Fruit fly (Drosophila melanogaster) whole organism, embryonic: ENCODE results near the gene CG18301.

Source experiments
- ATbp ChIP-seq: fragments of 200-800 bp; sonication (Bioruptor generic); optimal IDR thresholded peaks from 2 replicates; lab custom pipeline; 2017; ENCODE audit warnings: missing biosample characterization, mild to moderate bottlenecking, missing genetic modification characterization, missing genetic modification reagents
- Atf6 ChIP-seq: fragments of 200-800 bp; sonication (Bioruptor generic); IDR thresholded peaks from 2 replicates; pipeline ENCODE4 v1.3.6; 2022; ENCODE audit warnings: missing biosample characterization, missing genetic modification characterization
- CG10267 ChIP-seq: fragments of 200-800 bp; sonication (Bioruptor generic); optimal IDR thresholded peaks from 2 replicates; lab custom pipeline; 2018; ENCODE audit warnings: missing biosample characterization, mild to moderate bottlenecking, missing genetic modification characterization, moderate library complexity
- CG10321 ChIP-seq: fragments of 200-800 bp; sonication (Bioruptor generic); IDR thresholded peaks from 2 replicates; pipeline ENCODE4 v1.3.6; 2022; ENCODE audit warnings: missing biosample characterization, missing genetic modification characterization
- CG10366 ChIP-seq: fragments of 200-800 bp; sonication (Bioruptor generic); IDR thresholded peaks from 2 replicates; pipeline ENCODE4 v1.3.6; 2022; ENCODE audit warnings: missing biosample characterization, missing genetic modification characterization
- CG10654 ChIP-seq: fragments of 200-800 bp; sonication (Bioruptor generic); optimal IDR thresholded peaks from 2 replicates; lab custom pipeline; 2016; ENCODE audit warnings: missing biosample characterization, missing genetic modification characterization
- CG11456 ChIP-seq: fragments of 200-800 bp; sonication (Bioruptor generic); IDR thresholded peaks from 3 replicates; pipeline ENCODE4 v1.3.6; 2022; ENCODE audit warnings: missing biosample characterization, missing genetic modification characterization
- CG12391 ChIP-seq: fragments of 200-800 bp; sonication (Bioruptor generic); optimal IDR thresholded peaks from 3 replicates; lab custom pipeline; 2018; ENCODE audit warnings: missing biosample characterization, mild to moderate bottlenecking, missing genetic modification characterization, moderate library complexity
- CG12659 ChIP-seq: fragments of 200-800 bp; sonication (Bioruptor generic); optimal IDR thresholded peaks from 3 replicates; lab custom pipeline; 2017; ENCODE audit warnings: mild to moderate bottlenecking, missing biosample characterization, missing genetic modification reagents, missing genetic modification characterization
- CG13424 ChIP-seq: fragments of 200-800 bp; sonication (Bioruptor generic); optimal IDR thresholded peaks from 2 replicates; lab custom pipeline; 2019; ENCODE audit warnings: missing biosample characterization, mild to moderate bottlenecking, missing genetic modification characterization, moderate library complexity
- CG14965 ChIP-seq: fragments of 200-800 bp; sonication (Bioruptor generic); optimal IDR thresholded peaks from 2 replicates; lab custom pipeline; 2016; ENCODE audit warnings: missing biosample characterization, missing genetic modification characterization, borderline replicate concordance
- CG17359 ChIP-seq: fragments of 200-800 bp; sonication (Bioruptor generic); optimal IDR thresholded peaks from 3 replicates; lab custom pipeline; 2018; ENCODE audit warnings: missing biosample characterization, mild to moderate bottlenecking, missing genetic modification characterization, moderate library complexity
- CG17612 ChIP-seq: fragments of 200-800 bp; sonication (Bioruptor generic); IDR thresholded peaks from 2 replicates; pipeline ENCODE4 v1.3.6; 2022; ENCODE audit warnings: missing biosample characterization, missing genetic modification characterization
- CG30403 ChIP-seq: fragments of 200-800 bp; sonication (Bioruptor generic); optimal IDR thresholded peaks from 3 replicates; lab custom pipeline; 2016; ENCODE audit warnings: missing biosample characterization, missing genetic modification characterization
- CG6791 ChIP-seq: fragments of 200-800 bp; sonication (Bioruptor generic); IDR thresholded peaks from 3 replicates; pipeline ENCODE4 v1.3.6; 2022; ENCODE audit warnings: missing biosample characterization, missing genetic modification characterization; ENCODE audit not compliant: partially characterized antibody
- CG8924 ChIP-seq: fragments of 200-800 bp; optimal IDR thresholded peaks from 3 replicates; lab custom pipeline; 2019; ENCODE audit warnings: missing biosample characterization, mild to moderate bottlenecking, missing genetic modification characterization, moderate library complexity
- CoRest ChIP-seq: fragments of 200-800 bp; sonication (Bioruptor generic); optimal IDR thresholded peaks from 3 replicates; lab custom pipeline; 2018; ENCODE audit warnings: missing biosample characterization, mild to moderate bottlenecking, missing genetic modification characterization, moderate library complexity
- Dll ChIP-seq: fragments of 200-800 bp; sonication (Bioruptor generic); IDR thresholded peaks from 4 replicates; pipeline ENCODE4 v1.3.6; 2022; ENCODE audit warnings: missing biosample characterization, missing genetic modification characterization; ENCODE audit not compliant: partially characterized antibody
- Dp ChIP-seq: fragments of 200-800 bp; sonication (Bioruptor generic); optimal IDR thresholded peaks from 2 replicates; lab custom pipeline; 2018; ENCODE audit warnings: missing biosample characterization, mild to moderate bottlenecking, missing genetic modification characterization, moderate library complexity
- E2f2 ChIP-seq: fragments of 200-800 bp; sonication (Bioruptor generic); IDR thresholded peaks from 2 replicates; pipeline ENCODE4 v1.3.6; 2022; ENCODE audit warnings: missing biosample characterization, missing genetic modification characterization
- Ets97D ChIP-seq: fragments of 200-800 bp; sonication (Bioruptor generic); optimal IDR thresholded peaks from 3 replicates; lab custom pipeline; 2016; ENCODE audit warnings: missing biosample characterization, missing genetic modification characterization
- HLHmδ ChIP-seq: fragments of 200-800 bp; sonication (Bioruptor generic); optimal IDR thresholded peaks from 2 replicates; lab custom pipeline; 2018; ENCODE audit warnings: missing biosample characterization, mild to moderate bottlenecking, missing genetic modification characterization, moderate library complexity
- Kr ChIP-seq: fragments of 200-800 bp; sonication (Bioruptor generic); optimal IDR thresholded peaks from 2 replicates; lab custom pipeline; 2017; ENCODE audit warnings: missing biosample characterization, mild to moderate bottlenecking, missing genetic modification characterization
- MESR4 ChIP-seq: fragments of 200-800 bp; sonication (Bioruptor generic); optimal IDR thresholded peaks from 2 replicates; lab custom pipeline; 2018; ENCODE audit warnings: missing biosample characterization, mild to moderate bottlenecking, missing genetic modification characterization, moderate library complexity
- Opbp ChIP-seq: fragments of 200-800 bp; sonication (Bioruptor generic); IDR thresholded peaks from 3 replicates; pipeline ENCODE4 v1.3.6; 2022; ENCODE audit warnings: missing biosample characterization, missing genetic modification characterization; ENCODE audit not compliant: partially characterized antibody
- Ptx1 ChIP-seq: fragments of 200-800 bp; sonication (Bioruptor generic); IDR thresholded peaks from 2 replicates; pipeline ENCODE4 v1.3.6; 2022; ENCODE audit warnings: missing biosample characterization, missing genetic modification characterization
- Scr ChIP-seq: fragments of 200-800 bp; sonication (Bioruptor generic); IDR thresholded peaks from 2 replicates; pipeline ENCODE4 v1.3.6; 2022; ENCODE audit warnings: missing biosample characterization, missing genetic modification characterization; ENCODE audit not compliant: partially characterized antibody
- Sry-δ ChIP-seq: fragments of 200-800 bp; sonication (Bioruptor generic); optimal IDR thresholded peaks from 2 replicates; lab custom pipeline; 2016; ENCODE audit warnings: missing biosample characterization, missing genetic modification characterization
- Xbp1 ChIP-seq: fragments of 200-800 bp; sonication (Bioruptor generic); optimal IDR thresholded peaks from 3 replicates; lab custom pipeline; 2016; ENCODE audit warnings: missing biosample characterization, mild to moderate bottlenecking, missing genetic modification characterization
- ac ChIP-seq: fragments of 200-800 bp; sonication (Bioruptor generic); optimal IDR thresholded peaks from 3 replicates; lab custom pipeline; 2017; ENCODE audit warnings: missing biosample characterization, mild to moderate bottlenecking, missing genetic modification characterization
- ap ChIP-seq: fragments of 200-800 bp; sonication (Bioruptor generic); IDR thresholded peaks from 2 replicates; pipeline ENCODE4 v1.3.6; 2022; ENCODE audit warnings: missing biosample characterization, missing genetic modification characterization
- az2 ChIP-seq: fragments of 200-800 bp; sonication (Bioruptor generic); optimal IDR thresholded peaks from 3 replicates; lab custom pipeline; 2016; ENCODE audit warnings: missing biosample characterization, missing genetic modification characterization
- chif ChIP-seq, 2 experiments: fragments of 200-800 bp; sonication (Bioruptor generic); optimal IDR thresholded peaks; 3 replicates each; lab custom pipeline; 2016; ENCODE audit warnings: missing biosample characterization in 2 of 2, missing genetic modification characterization in 2 of 2
- ci ChIP-seq: fragments of 200-800 bp; sonication (Bioruptor generic); IDR thresholded peaks from 3 replicates; pipeline ENCODE4 v1.3.6; 2022; ENCODE audit warnings: missing biosample characterization, missing genetic modification characterization
- dmrt99B ChIP-seq: fragments of 200-800 bp; sonication (Bioruptor generic); optimal IDR thresholded peaks from 2 replicates; lab custom pipeline; 2018; ENCODE audit warnings: missing biosample characterization, mild to moderate bottlenecking, missing genetic modification characterization, moderate library complexity
- fu2 ChIP-seq: fragments of 200-800 bp; sonication (Bioruptor generic); optimal IDR thresholded peaks from 2 replicates; lab custom pipeline; 2016; ENCODE audit warnings: missing biosample characterization, missing genetic modification characterization
- gfzf ChIP-seq: fragments of 200-800 bp; sonication (Bioruptor generic); optimal IDR thresholded peaks from 2 replicates; lab custom pipeline; 2016; ENCODE audit warnings: missing biosample characterization, mild to moderate bottlenecking, missing genetic modification characterization, moderate library complexity
- h ChIP-seq: fragments of >200 bp; optimal IDR thresholded peaks from 2 replicates; lab custom pipeline; 2017
- insv ChIP-seq, 2 experiments: fragments of 200-800 bp; sonication (Bioruptor generic); optimal IDR thresholded peaks; 3 replicates each; lab custom pipeline; 2016 to 2018; ENCODE audit warnings: missing biosample characterization in 2 of 2, missing genetic modification characterization in 2 of 2
- kni ChIP-seq: fragments of 200-800 bp; sonication (Bioruptor generic); optimal IDR thresholded peaks from 3 replicates; lab custom pipeline; 2017; ENCODE audit warnings: mild to moderate bottlenecking, missing biosample characterization, missing genetic modification reagents, missing genetic modification characterization
- nau ChIP-seq: fragments of 200-800 bp; sonication (Bioruptor generic); optimal IDR thresholded peaks from 3 replicates; lab custom pipeline; 2017; ENCODE audit warnings: missing biosample characterization, mild to moderate bottlenecking, missing genetic modification characterization, missing genetic modification reagents
- nerfin-1 ChIP-seq: fragments of 200-800 bp; sonication (Bioruptor generic); optimal IDR thresholded peaks from 3 replicates; lab custom pipeline; 2019; ENCODE audit warnings: missing biosample characterization, mild to moderate bottlenecking, missing genetic modification characterization, moderate library complexity
- nom ChIP-seq: fragments of 200-800 bp; sonication (Bioruptor generic); optimal IDR thresholded peaks from 2 replicates; lab custom pipeline; 2017; ENCODE audit warnings: missing biosample characterization, missing genetic modification characterization, mild to moderate bottlenecking, moderate library complexity, missing genetic modification reagents
- tup ChIP-seq: fragments of 200-800 bp; sonication (Bioruptor generic); optimal IDR thresholded peaks from 2 replicates; lab custom pipeline; 2016; ENCODE audit warnings: missing biosample characterization, mild to moderate bottlenecking, missing genetic modification characterization, moderate library complexity
- unc-4 ChIP-seq: fragments of 200-800 bp; sonication (Bioruptor generic); IDR thresholded peaks from 2 replicates; pipeline ENCODE4 v1.3.6; 2022; ENCODE audit warnings: missing biosample characterization, missing genetic modification characterization; ENCODE audit not compliant: partially characterized antibody
- vvl ChIP-seq: fragments of 200-800 bp; sonication (Bioruptor generic); IDR thresholded peaks from 2 replicates; pipeline ENCODE4 v1.3.6; 2022; ENCODE audit warnings: missing biosample characterization, missing genetic modification characterization
- zfh1 ChIP-seq: fragments of 200-800 bp; sonication (Bioruptor generic); IDR thresholded peaks from 3 replicates; pipeline ENCODE4 v1.3.6; 2022; ENCODE audit warnings: missing biosample characterization, missing genetic modification characterization
- zfh2 ChIP-seq: fragments of 200-800 bp; sonication (Bioruptor generic); optimal IDR thresholded peaks from 2 replicates; lab custom pipeline; 2016; ENCODE audit warnings: missing biosample characterization, missing genetic modification characterization

Gene CG18301

dm6 chr2L:10488484-10489223 lies 43.0 kb upstream of the CG18301 start, which contains the start of the genes Cog4 and CG6144 (continued):
- peak; percentile 19; the same call in 1 of the 2 replicates for TF ChIP-seq Ptx1 (GFP tag; lab: Robert Waterston, UW)
- peak; percentile 68 for TF ChIP-seq Opbp (GFP tag; lab: Robert Waterston, UW)
- TF ChIP-seq CG17612 (GFP tag; lab: Robert Waterston, UW) = no peak
- TF ChIP-seq tup (GFP tag; lab: Kevin White, UChicago) = no peak
- peak in 1 of 2 experiments; percentile 86 for TF ChIP-seq insv (GFP tag; optimal IDR thresholded peaks at IDR 0.05; lab: Kevin White, UChicago)
- no peak for TF ChIP-seq ac (GFP tag; lab: Kevin White, UChicago)
- TF ChIP-seq CG17359 (tag; lab: Kevin White, UChicago) = no peak
- TF ChIP-seq gfzf (GFP tag; lab: Kevin White, UChicago) = peak; percentile 56
- no peak for TF ChIP-seq CG8924 (tag; lab: Kevin White, UChicago)
- 0 out of 3 replicates have a peak, but pooled peaks have one; percentile 34 for TF ChIP-seq ci (GFP tag; lab: Robert Waterston, UW)
- peak; percentile 82 for TF ChIP-seq Scr (GFP tag; lab: Robert Waterston, UW)
- TF ChIP-seq Kr (GFP tag; lab: Kevin White, UChicago) = no peak
- TF ChIP-seq CG13424 (tag; lab: Kevin White, UChicago) = peak; percentile 30
- TF ChIP-seq unc-4 (GFP tag; lab: Robert Waterston, UW) = peak; percentile 83
- TF ChIP-seq chif (GFP tag; optimal IDR thresholded peaks at IDR 0.05; lab: Kevin White, UChicago) = no peak
- TF ChIP-seq CoRest = no peak
- 0 out of 3 replicates have a peak, but pooled peaks have one; percentile 43 for TF ChIP-seq zfh1 (GFP tag; lab: Robert Waterston, UW)
- TF ChIP-seq nom (GFP tag; lab: Kevin White, UChicago) = no peak
- peak; percentile 91 for TF ChIP-seq Dll (GFP tag; lab: Robert Waterston, UW)
- TF ChIP-seq nau (GFP tag; lab: Kevin White, UChicago) = no peak
- TF ChIP-seq CG12391 (tag; lab: Kevin White, UChicago) = peak; percentile 54
- peak; percentile 77 for TF ChIP-seq CG6791 (GFP tag; lab: Robert Waterston, UW)
- peak; percentile 37 for TF ChIP-seq Xbp1 (GFP tag; lab: Kevin White, UChicago)
- TF ChIP-seq dmrt99B (tag; lab: Kevin White, UChicago) = no peak
- TF ChIP-seq nerfin-1 (tag; lab: Kevin White, UChicago) = peak; percentile 99
- TF ChIP-seq CG10654 (GFP tag; lab: Kevin White, UChicago) = no peak
- peak; percentile 44 for TF ChIP-seq CG30403 (GFP tag; lab: Kevin White, UChicago)
- TF ChIP-seq zfh2 = peak; percentile 6
- no peak for TF ChIP-seq HLHmδ (GFP tag; lab: Kevin White, UChicago)
- no peak for TF ChIP-seq fu2 (GFP tag; lab: Kevin White, UChicago)
- TF ChIP-seq Atf6 = peak; percentile 66
- no peak for TF ChIP-seq kni (GFP tag; lab: Kevin White, UChicago)
- peak; percentile 44 for TF ChIP-seq CG12659 (GFP tag; lab: Kevin White, UChicago)
- TF ChIP-seq Sry-δ = peak; percentile 87
- TF ChIP-seq CG10321 = no peak
- peak; percentile 52 for TF ChIP-seq E2f2
- TF ChIP-seq ATbp = no peak
- peak; percentile 45 for TF ChIP-seq Dp (GFP tag; lab: Kevin White, UChicago)
- TF ChIP-seq CG10267 (tag; lab: Kevin White, UChicago) = peak; percentile 54
- TF ChIP-seq ap (GFP tag; lab: Robert Waterston, UW) = 0 out of 2 replicates have a peak, but pooled peaks have one; percentile 5
- no peak for TF ChIP-seq CG14965 (GFP tag; lab: Kevin White, UChicago)
- no peak for TF ChIP-seq h (lab: Kevin White, UChicago)
- peak; percentile 31 for TF ChIP-seq MESR4 (GFP tag; lab: Kevin White, UChicago)
- TF ChIP-seq Ets97D (GFP tag; lab: Kevin White, UChicago) = peak; percentile 29
- TF ChIP-seq CG10366 = peak; percentile 13; the same call in 1 of the 2 replicates
- TF ChIP-seq vvl = peak; percentile 44; the same call in 1 of the 2 replicates
- TF ChIP-seq CG11456 (GFP tag; lab: Robert Waterston, UW) = no peak
- peak; percentile 9 for TF ChIP-seq az2 (GFP tag; lab: Kevin White, UChicago)
